Fruit fly (Drosophila melanogaster) whole organism, embryonic: ENCODE data around the gene bin.

Experiments used
- Bdp1 ChIP-seq: fragments of 200-800 bp; sonication (Bioruptor generic); optimal IDR thresholded peaks from 3 replicates; lab custom pipeline; 2016; ENCODE audit warnings: missing biosample characterization, missing genetic modification characterization
- CG10267 ChIP-seq: fragments of 200-800 bp; sonication (Bioruptor generic); optimal IDR thresholded peaks from 2 replicates; lab custom pipeline; 2018; ENCODE audit warnings: missing biosample characterization, mild to moderate bottlenecking, missing genetic modification characterization, moderate library complexity
- CG10274 ChIP-seq: fragments of 200-800 bp; sonication (Bioruptor generic); optimal IDR thresholded peaks from 3 replicates; lab custom pipeline; 2017; ENCODE audit warnings: missing biosample characterization, mild to moderate bottlenecking, missing genetic modification characterization
- CG10462 ChIP-seq: fragments of 200-800 bp; sonication (Bioruptor generic); optimal IDR thresholded peaks from 2 replicates; lab custom pipeline; 2016; ENCODE audit warnings: missing biosample characterization, missing genetic modification characterization
- CG10565 ChIP-seq: fragments of 200-800 bp; sonication (Bioruptor generic); optimal IDR thresholded peaks from 3 replicates; lab custom pipeline; 2016; ENCODE audit warnings: missing biosample characterization, mild to moderate bottlenecking, missing genetic modification characterization
- CG11504 ChIP-seq: fragments of 200-800 bp; sonication (Bioruptor generic); optimal IDR thresholded peaks from 3 replicates; lab custom pipeline; 2019; ENCODE audit warnings: missing biosample characterization, mild to moderate bottlenecking, missing genetic modification characterization, moderate library complexity
- CG12769 ChIP-seq: fragments of 200-800 bp; sonication (Bioruptor generic); optimal IDR thresholded peaks from 2 replicates; lab custom pipeline; 2019; ENCODE audit warnings: missing biosample characterization, mild to moderate bottlenecking, missing genetic modification characterization, moderate library complexity
- CG14014 ChIP-seq: fragments of 200-800 bp; sonication (Bioruptor generic); IDR thresholded peaks from 2 replicates; pipeline ENCODE4 v1.3.6; 2022; ENCODE audit warnings: missing biosample characterization, missing genetic modification characterization
- CG14050 ChIP-seq: fragments of 200-800 bp; sonication (Bioruptor generic); IDR thresholded peaks from 3 replicates; pipeline ENCODE4 v1.3.6; 2022; ENCODE audit warnings: missing biosample characterization, missing genetic modification characterization
- CG14710 ChIP-seq: fragments of 200-800 bp; sonication (Bioruptor generic); optimal IDR thresholded peaks from 3 replicates; lab custom pipeline; 2019; ENCODE audit warnings: missing biosample characterization, mild to moderate bottlenecking, missing genetic modification characterization, moderate library complexity
- CG15601 ChIP-seq: fragments of 200-800 bp; sonication (Bioruptor generic); optimal IDR thresholded peaks from 3 replicates; lab custom pipeline; 2019; ENCODE audit warnings: missing biosample characterization, mild to moderate bottlenecking, missing genetic modification characterization, moderate library complexity
- CG15696 ChIP-seq: fragments of 200-800 bp; sonication (Bioruptor generic); optimal IDR thresholded peaks from 2 replicates; lab custom pipeline; 2019; ENCODE audit warnings: missing biosample characterization, mild to moderate bottlenecking, missing genetic modification characterization, moderate library complexity
- CG17912 ChIP-seq: fragments of 200-800 bp; sonication (Bioruptor generic); optimal IDR thresholded peaks from 2 replicates; lab custom pipeline; 2018; ENCODE audit warnings: missing biosample characterization, mild to moderate bottlenecking, missing genetic modification characterization
- CG31441 ChIP-seq: fragments of 200-800 bp; sonication (Bioruptor generic); IDR thresholded peaks from 2 replicates; pipeline ENCODE4 v1.3.6; 2022; ENCODE audit warnings: missing biosample characterization, missing genetic modification characterization
- CG34224 ChIP-seq: fragments of 200-800 bp; sonication (Bioruptor generic); IDR thresholded peaks from 3 replicates; pipeline ENCODE4 v1.3.6; 2022; ENCODE audit warnings: missing biosample characterization, missing genetic modification characterization; ENCODE audit not compliant: partially characterized antibody
- CG4282 ChIP-seq: fragments of 200-800 bp; sonication (Bioruptor generic); optimal IDR thresholded peaks from 2 replicates; lab custom pipeline; 2016; ENCODE audit warnings: missing biosample characterization, missing genetic modification characterization
- CG7745 ChIP-seq: fragments of 200-800 bp; sonication (Bioruptor generic); optimal IDR thresholded peaks from 2 replicates; lab custom pipeline; 2018; ENCODE audit warnings: missing biosample characterization, mild to moderate bottlenecking, missing genetic modification characterization, moderate library complexity
- Elba2 ChIP-seq: fragments of 200-800 bp; sonication (Bioruptor generic); optimal IDR thresholded peaks from 3 replicates; lab custom pipeline; 2016; ENCODE audit warnings: missing biosample characterization, missing genetic modification characterization
- Ets65A ChIP-seq: fragments of 200-800 bp; sonication (Bioruptor generic); peaks from one replicate; lab custom pipeline; 2016; ENCODE audit warnings: missing biosample characterization, missing genetic modification characterization
- Fer2 ChIP-seq: fragments of 200-800 bp; sonication (Bioruptor generic); optimal IDR thresholded peaks from 2 replicates; lab custom pipeline; 2018; ENCODE audit warnings: missing biosample characterization, mild to moderate bottlenecking, missing genetic modification characterization, moderate library complexity
- GATAe ChIP-seq: fragments of 200-800 bp; sonication (Bioruptor generic); conservative IDR thresholded peaks from 2 replicates; pipeline ENCODE4 v1.3.6; 2022; ENCODE audit warnings: missing biosample characterization, missing genetic modification characterization
- Gsc ChIP-seq: fragments of 200-800 bp; sonication (Bioruptor generic); IDR thresholded peaks from 2 replicates; pipeline ENCODE4 v1.3.6; 2022; ENCODE audit warnings: missing biosample characterization, missing genetic modification characterization
- HmgD ChIP-seq: fragments of 200-800 bp; sonication (Bioruptor generic); optimal IDR thresholded peaks from 3 replicates; lab custom pipeline; 2016; ENCODE audit warnings: missing biosample characterization, missing genetic modification characterization
- Hr3 ChIP-seq: fragments of 200-800 bp; sonication (Bioruptor generic); optimal IDR thresholded peaks from 3 replicates; lab custom pipeline; 2016; ENCODE audit warnings: missing biosample characterization, missing genetic modification characterization
- Optix ChIP-seq: fragments of 200-800 bp; sonication (Bioruptor generic); IDR thresholded peaks from 3 replicates; pipeline ENCODE4 v1.3.6; 2022; ENCODE audit warnings: missing biosample characterization, missing genetic modification characterization
- Taf1 ChIP-seq: fragments of 200-800 bp; sonication (Bioruptor generic); IDR thresholded peaks from 2 replicates; pipeline ENCODE4 v1.3.6; 2022; ENCODE audit warnings: missing biosample characterization, missing genetic modification characterization
- Usf ChIP-seq: fragments of 200-800 bp; sonication (Bioruptor generic); optimal IDR thresholded peaks from 2 replicates; lab custom pipeline; 2017; ENCODE audit warnings: missing genotype, missing biosample characterization, missing genetic modification characterization
- Vsx1 ChIP-seq: fragments of 200-800 bp; sonication (Bioruptor generic); optimal IDR thresholded peaks from 2 replicates; lab custom pipeline; 2017; ENCODE audit warnings: missing biosample characterization, mild to moderate bottlenecking, missing genetic modification characterization, missing genetic modification reagents
- abd-A ChIP-seq: fragments of 200-800 bp; sonication (Bioruptor generic); optimal IDR thresholded peaks from 3 replicates; lab custom pipeline; 2019; ENCODE audit warnings: missing biosample characterization, mild to moderate bottlenecking, missing genetic modification characterization, moderate library complexity
- bab2 ChIP-seq: fragments of 200-800 bp; sonication (Bioruptor generic); optimal IDR thresholded peaks from 2 replicates; lab custom pipeline; 2016; ENCODE audit warnings: missing biosample characterization, missing genetic modification characterization
- btn ChIP-seq: fragments of 200-800 bp; sonication (Bioruptor generic); optimal IDR thresholded peaks from 2 replicates; lab custom pipeline; 2016; ENCODE audit warnings: missing biosample characterization, missing genetic modification characterization
- cato ChIP-seq: fragments of 200-800 bp; sonication (Bioruptor generic); optimal IDR thresholded peaks from 2 replicates; lab custom pipeline; 2016; ENCODE audit warnings: missing biosample characterization, missing genetic modification characterization, borderline replicate concordance
- chif ChIP-seq, 2 experiments: fragments of 200-800 bp; sonication (Bioruptor generic); optimal IDR thresholded peaks; 3 replicates each; lab custom pipeline; 2016; ENCODE audit warnings: missing biosample characterization in 2 of 2, missing genetic modification characterization in 2 of 2
- chn ChIP-seq: fragments of 200-800 bp; sonication (Bioruptor generic); optimal IDR thresholded peaks from 2 replicates; lab custom pipeline; 2016; ENCODE audit warnings: missing biosample characterization, missing genetic modification characterization
- crp ChIP-seq, 2 experiments: fragments of 200-800 bp; sonication (Bioruptor generic); optimal IDR thresholded peaks; 2 replicates in 1 of 2; 3 replicates in 1 of 2; lab custom pipeline; 2017; ENCODE audit warnings: missing biosample characterization in 2 of 2, missing genetic modification characterization in 2 of 2, mild to moderate bottlenecking in 1 of 2, moderate library complexity in 1 of 2
- fu2 ChIP-seq: fragments of 200-800 bp; sonication (Bioruptor generic); optimal IDR thresholded peaks from 2 replicates; lab custom pipeline; 2016; ENCODE audit warnings: missing biosample characterization, missing genetic modification characterization
- gcm ChIP-seq: fragments of 200-800 bp; sonication (Bioruptor generic); optimal IDR thresholded peaks from 2 replicates; lab custom pipeline; 2019; ENCODE audit warnings: missing biosample characterization, mild to moderate bottlenecking, missing genetic modification characterization, moderate library complexity
- h ChIP-seq: fragments of >200 bp; optimal IDR thresholded peaks from 2 replicates; lab custom pipeline; 2017
- insv ChIP-seq, 2 experiments: fragments of 200-800 bp; sonication (Bioruptor generic); optimal IDR thresholded peaks; 3 replicates each; lab custom pipeline; 2016 to 2018; ENCODE audit warnings: missing biosample characterization in 2 of 2, missing genetic modification characterization in 2 of 2
- inv ChIP-seq: fragments of 200-800 bp; sonication (Bioruptor generic); IDR thresholded peaks from 2 replicates; pipeline ENCODE4 v1.3.6; 2022; ENCODE audit warnings: missing biosample characterization, missing genetic modification characterization; ENCODE audit not compliant: partially characterized antibody
- jigr1 ChIP-seq: fragments of 200-800 bp; sonication (Bioruptor generic); IDR thresholded peaks from 3 replicates; pipeline ENCODE4 v1.3.6; 2022; ENCODE audit warnings: missing biosample characterization, missing genetic modification characterization
- jumu ChIP-seq: fragments of 200-800 bp; sonication (Bioruptor generic); optimal IDR thresholded peaks from 3 replicates; lab custom pipeline; 2016; ENCODE audit warnings: missing biosample characterization, missing genetic modification characterization
- lola ChIP-seq, 3 experiments: fragments of >200 bp in 2 of 3; fragments of 200-800 bp in 1 of 3; sonication (Bioruptor generic) in 1 of 3; optimal IDR thresholded peaks; 2 replicates each; lab custom pipeline; 2017 to 2019; ENCODE audit warnings: missing biosample characterization in 3 of 3, missing genetic modification characterization in 3 of 3, mild to moderate bottlenecking in 1 of 3, moderate library complexity in 1 of 3
- mld ChIP-seq: fragments of 200-800 bp; sonication (Bioruptor generic); IDR thresholded peaks from 3 replicates; pipeline ENCODE4 v1.3.6; 2022; ENCODE audit warnings: missing biosample characterization, missing genetic modification characterization; ENCODE audit not compliant: partially characterized antibody
- oc ChIP-seq: fragments of 200-800 bp; sonication (Bioruptor generic); optimal IDR thresholded peaks from 2 replicates; lab custom pipeline; 2018; ENCODE audit warnings: missing biosample characterization, mild to moderate bottlenecking, missing genetic modification characterization, moderate library complexity
- odd ChIP-seq: fragments of 200-800 bp; sonication (Bioruptor generic); optimal IDR thresholded peaks from 2 replicates; lab custom pipeline; 2017; ENCODE audit warnings: missing biosample characterization, mild to moderate bottlenecking, missing genetic modification characterization
- pho ChIP-seq: fragments of 200-800 bp; sonication (Bioruptor generic); optimal IDR thresholded peaks from 2 replicates; lab custom pipeline; 2016; ENCODE audit warnings: missing biosample characterization, missing genetic modification characterization
- sna ChIP-seq: fragments of 200-800 bp; sonication (Bioruptor generic); IDR thresholded peaks from 2 replicates; pipeline ENCODE4 v1.3.6; 2022; ENCODE audit warnings: missing biosample characterization, missing genetic modification characterization; ENCODE audit not compliant: partially characterized antibody
- zfh1 ChIP-seq: fragments of 200-800 bp; sonication (Bioruptor generic); IDR thresholded peaks from 3 replicates; pipeline ENCODE4 v1.3.6; 2022; ENCODE audit warnings: missing biosample characterization, missing genetic modification characterization

Gene bin

dm6 chr3L:6979387-6980249 is 10.8 kb upstream of the bin start, which contains the start of gene Galphai (continued):
- TF ChIP-seq CG15696 (tag; lab: Kevin White, UChicago) (no peak), CG14710 (peak; percentile 87), CG10274 (no peak), Hr3 (GFP tag; lab: Kevin White, UChicago) (no peak), CG31441 (GFP tag; lab: Robert Waterston, UW) (no peak), crp (GFP tag; optimal IDR thresholded peaks at IDR 0.05; lab: Kevin White, UChicago) (peak in 1 of 2 experiments; percentile 33), CG4282 (GFP tag; lab: Kevin White, UChicago) (peak; percentile 40), jumu (GFP tag; lab: Kevin White, UChicago) (peak; percentile 75), Ets65A (GFP tag; lab: Kevin White, UChicago) (peak; percentile 94), pho (peak; percentile 46), chn (GFP tag; lab: Kevin White, UChicago) (no peak), Optix (no peak), Bdp1 (GFP tag; lab: Kevin White, UChicago) (peak; percentile 62), fu2 (GFP tag; lab: Kevin White, UChicago) (peak; percentile 19), GATAe (no peak), mld (GFP tag; lab: Robert Waterston, UW) (no peak), oc (tag; lab: Kevin White, UChicago) (no peak), CG15601 (tag; lab: Kevin White, UChicago) (peak; percentile 62), odd (GFP tag; lab: Kevin White, UChicago) (no peak), CG10267 (tag; lab: Kevin White, UChicago) (peak; percentile 72), Taf1 (no peak), CG14050 (GFP tag; lab: Robert Waterston, UW) (no peak), Gsc (no peak), CG10565 (GFP tag; lab: Kevin White, UChicago) (no peak), Elba2 (no peak), Usf (no peak), CG17912 (GFP tag; lab: Kevin White, UChicago) (peak; percentile 47), lola (GFP tag; optimal IDR thresholded peaks at IDR 0.05; lab: Kevin White, UChicago) (no peak), sna (GFP tag; lab: Robert Waterston, UW) (no peak), jigr1 (GFP tag; lab: Robert Waterston, UW) (no peak), CG10462 (GFP tag; lab: Kevin White, UChicago) (no peak), chif (GFP tag; optimal IDR thresholded peaks at IDR 0.05; lab: Kevin White, UChicago) (peak; percentile 8 to 21), Fer2 (tag; lab: Kevin White, UChicago) (no peak), btn (no peak), CG34224 (no peak), zfh1 (GFP tag; lab: Robert Waterston, UW) (no peak), h (lab: Kevin White, UChicago) (no peak), CG7745 (tag; lab: Kevin White, UChicago) (peak; percentile 22), Vsx1 (GFP tag; lab: Kevin White, UChicago) (no peak), cato (GFP tag; lab: Kevin White, UChicago) (no peak), CG14014 (no peak), CG12769 (tag; lab: Kevin White, UChicago) (peak; percentile 60), bab2 (GFP tag; lab: Kevin White, UChicago) (no peak), gcm (GFP tag; lab: Kevin White, UChicago) (peak; percentile 12), abd-A (no peak), insv (GFP tag; optimal IDR thresholded peaks at IDR 0.05; lab: Kevin White, UChicago) (peak in 1 of 2 experiments; percentile 59), CG11504 (tag; lab: Kevin White, UChicago) (peak; percentile 37), HmgD (GFP tag; lab: Kevin White, UChicago) (peak; percentile 92), inv (GFP tag; lab: Robert Waterston, UW) (no peak; the same call in 1 of the 2 replicates)
